Worm (Caenorhabditis elegans) whole organism, mixed stage, embryonic: ENCODE measurements around the gene hecw-1.

ENCODE experiments used
- ces-1 ChIP-seq: fragments of 150-350 bp; optimal IDR thresholded peaks from 2 replicates; lab custom pipeline; 2014; ENCODE audit warnings: missing biosample characterization, missing genetic modification reagents, missing genetic modification characterization
- elt-1 ChIP-seq: sonication (generic microtip); optimal IDR thresholded peaks from 2 replicates; lab custom pipeline; 2017; ENCODE audit warnings: missing genetic modification characterization, mild to moderate bottlenecking, missing compliant biosample characterization, antibody characterized with exemption, moderate library complexity, borderline replicate concordance; ENCODE audit not compliant: insufficient read depth
- lin-32 ChIP-seq: fragments of 200-800 bp; sonication (Bioruptor generic); optimal IDR thresholded peaks from 2 replicates; lab custom pipeline; 2018; ENCODE audit warnings: mild to moderate bottlenecking, missing genetic modification characterization, missing compliant biosample characterization
- lsy-2 ChIP-seq: fragments of 150-350 bp; optimal IDR thresholded peaks from 2 replicates; lab custom pipeline; 2014; ENCODE audit warnings: missing biosample characterization, missing genetic modification characterization
- mep-1 ChIP-seq: fragments of 150-350 bp; optimal IDR thresholded peaks from 2 replicates; lab custom pipeline; 2017; ENCODE audit warnings: missing biosample characterization, missing genetic modification reagents, missing genetic modification characterization, inconsistent platforms
- nhr-237 ChIP-seq: fragments of 150-350 bp; optimal IDR thresholded peaks from 2 replicates; lab custom pipeline; 2014; ENCODE audit warnings: missing biosample characterization, missing genetic modification characterization
- nhr-28 ChIP-seq: fragments of 150-350 bp; optimal IDR thresholded peaks from 2 replicates; lab custom pipeline; 2014; ENCODE audit warnings: missing biosample characterization, missing genetic modification characterization
- pha-4 ChIP-seq: fragments of 150-350 bp; optimal IDR thresholded peaks from 2 replicates; lab custom pipeline; 2018; ENCODE audit warnings: missing biosample characterization, missing genetic modification reagents, missing genetic modification characterization
- sem-2 ChIP-seq: fragments of 200-800 bp; sonication (Bioruptor generic); optimal IDR thresholded peaks from 2 replicates; lab custom pipeline; 2018; ENCODE audit warnings: mild to moderate bottlenecking, missing genetic modification characterization, missing compliant biosample characterization
- snpc-4 ChIP-seq: fragments of 150-350 bp; optimal IDR thresholded peaks from 2 replicates; lab custom pipeline; 2014; ENCODE audit warnings: missing biosample characterization, missing genetic modification characterization
- unc-120 ChIP-seq: sonication (generic microtip); optimal IDR thresholded peaks from 2 replicates; lab custom pipeline; 2017; ENCODE audit warnings: missing genetic modification characterization, missing compliant biosample characterization; ENCODE audit not compliant: poor library complexity, severe bottlenecking

DNA sequence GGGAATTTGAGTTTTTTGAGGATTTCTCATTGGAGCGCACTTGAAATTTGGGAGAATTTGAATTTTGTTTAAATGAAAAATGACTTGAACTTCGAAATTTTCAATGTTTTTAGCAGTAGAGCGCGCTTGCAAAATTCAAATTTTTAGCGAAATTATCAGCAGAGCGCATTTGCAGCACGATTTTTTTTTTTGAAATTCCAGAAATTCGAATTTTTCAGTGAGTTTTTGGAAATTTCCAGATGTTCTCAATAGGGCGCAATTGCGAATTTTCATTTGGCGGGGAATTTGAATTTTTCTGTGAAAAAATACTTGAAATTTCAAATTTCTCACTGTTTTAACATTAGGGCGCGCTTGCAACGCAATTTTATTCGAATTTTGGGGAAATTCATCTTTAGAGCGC, 58.0 kb downstream of the hecw-1 start:
- no peak for TF ChIP-seq nhr-28 (tag; lab: Kevin White, UChicago)
- TF ChIP-seq snpc-4 (tag; lab: Kevin White, UChicago), result no peak
- no peak for TF ChIP-seq unc-120 (tag; lab: Kevin White, UChicago)
- TF ChIP-seq lin-32 (GFP tag; lab: Kevin White, UChicago), result no peak
- TF ChIP-seq elt-1 (tag; lab: Kevin White, UChicago), result no peak
- no peak for TF ChIP-seq pha-4 (tag; lab: Kevin White, UChicago)
- TF ChIP-seq nhr-237, result no peak
- no peak for TF ChIP-seq ces-1 (GFP tag; lab: Kevin White, UChicago)
- no peak for TF ChIP-seq mep-1 (tag; lab: Kevin White, UChicago)
- no peak for TF ChIP-seq sem-2 (GFP tag; lab: Kevin White, UChicago)
- no peak for TF ChIP-seq lsy-2 (tag; lab: Kevin White, UChicago)
